Fruit fly (Drosophila melanogaster) whole organism, wandering third instar larva: ENCODE measurements around the gene CG17169.

Source experiments
- CrebA ChIP-seq: fragments of 200-800 bp; sonication (Bioruptor generic); optimal IDR thresholded peaks from 2 replicates; lab custom pipeline; 2016; ENCODE audit warnings: missing biosample characterization, mild to moderate bottlenecking, missing genetic modification characterization, borderline replicate concordance
- Dfd ChIP-seq: fragments of >200 bp; optimal IDR thresholded peaks from 2 replicates; lab custom pipeline; 2017; ENCODE audit warnings: missing biosample characterization, missing genetic modification characterization
- GATAd ChIP-seq: sonication (Bioruptor generic); optimal IDR thresholded peaks from 2 replicates; lab custom pipeline; 2016; ENCODE audit warnings: missing biosample characterization, missing genetic modification characterization
- HLH106 ChIP-seq: fragments of 200-800 bp; optimal IDR thresholded peaks from 3 replicates; lab custom pipeline; 2019; ENCODE audit warnings: missing biosample characterization, mild to moderate bottlenecking, missing genetic modification characterization, moderate library complexity
- Hnf4 ChIP-seq: fragments of 200-800 bp; sonication (Bioruptor generic); optimal IDR thresholded peaks from 2 replicates; lab custom pipeline; 2016; ENCODE audit warnings: missing biosample characterization, mild to moderate bottlenecking, missing genetic modification characterization
- Hr83 ChIP-seq: fragments of 200-300 bp; sonication (Bioruptor generic); optimal IDR thresholded peaks from 2 replicates; lab custom pipeline; 2016; ENCODE audit warnings: missing biosample characterization, mild to moderate bottlenecking, missing genetic modification characterization, moderate library complexity; ENCODE audit not compliant: poor library complexity, severe bottlenecking
- Jra ChIP-seq: sonication (Bioruptor generic); optimal IDR thresholded peaks from 2 replicates; lab custom pipeline; 2016; ENCODE audit warnings: missing biosample characterization, missing genetic modification characterization
- N ChIP-seq: fragments of >200 bp; optimal IDR thresholded peaks from 2 replicates; lab custom pipeline; 2018; ENCODE audit warnings: missing biosample characterization, missing external identifiers, missing genetic modification characterization
- Rel ChIP-seq, 2 experiments: fragments of 200-800 bp; sonication (Bioruptor generic) in 1 of 2; optimal IDR thresholded peaks; 2 replicates in 1 of 2; 3 replicates in 1 of 2; lab custom pipeline; 2016 to 2019; ENCODE audit warnings: mild to moderate bottlenecking in 2 of 2, missing biosample characterization in 2 of 2, missing genetic modification characterization in 2 of 2, moderate library complexity in 1 of 2
- Sp1 ChIP-seq: fragments of 200-800 bp; sonication (Bioruptor generic); optimal IDR thresholded peaks from 3 replicates; lab custom pipeline; 2019; ENCODE audit warnings: missing biosample characterization, mild to moderate bottlenecking, missing genetic modification characterization, moderate library complexity
- br ChIP-seq: fragments of 200-800 bp; sonication (Bioruptor generic); optimal IDR thresholded peaks from 2 replicates; lab custom pipeline; 2016; ENCODE audit warnings: missing biosample characterization, missing genetic modification characterization
- brk ChIP-seq: fragments of 200-800 bp; sonication (Bioruptor generic); optimal IDR thresholded peaks from 2 replicates; lab custom pipeline; 2016; ENCODE audit warnings: missing biosample characterization, mild to moderate bottlenecking, missing genetic modification characterization
- dl ChIP-seq, 2 experiments: fragments of 175-275, 200-275 bp in 1 of 2; fragments of 200-275 bp in 1 of 2; sonication (Bioruptor generic); optimal IDR thresholded peaks; lab custom pipeline; 2018; ENCODE audit warnings: mild to moderate bottlenecking in 2 of 2, missing biosample characterization in 2 of 2, missing genetic modification characterization in 2 of 2, moderate library complexity in 2 of 2; ENCODE audit not compliant: partially characterized antibody in 2 of 2, insufficient read depth in 1 of 2
- dmrt93B ChIP-seq: fragments of 200-800 bp; sonication (Bioruptor generic); optimal IDR thresholded peaks from 2 replicates; lab custom pipeline; 2018; ENCODE audit warnings: missing biosample characterization, mild to moderate bottlenecking, missing genetic modification characterization
- dsf ChIP-seq: sonication (Bioruptor generic); optimal IDR thresholded peaks from 2 replicates; lab custom pipeline; 2016; ENCODE audit warnings: missing biosample characterization, missing genetic modification characterization, borderline replicate concordance
- foxo ChIP-seq, 2 experiments: fragments of 200-800 bp; sonication (Bioruptor generic); optimal IDR thresholded peaks; 2 replicates in 1 of 2; 3 replicates in 1 of 2; lab custom pipeline; 2016 to 2017; ENCODE audit warnings: missing biosample characterization in 2 of 2, missing genetic modification characterization in 2 of 2
- fru ChIP-seq: fragments of 200-800 bp; sonication (Bioruptor generic); optimal IDR thresholded peaks from 3 replicates; lab custom pipeline; 2016; ENCODE audit warnings: missing biosample characterization, mild to moderate bottlenecking, missing genetic modification characterization
- h ChIP-seq: fragments of 200-800 bp; sonication (Bioruptor generic); optimal IDR thresholded peaks from 3 replicates; lab custom pipeline; 2016; ENCODE audit warnings: missing biosample characterization, mild to moderate bottlenecking, missing genetic modification characterization
- rgr ChIP-seq: fragments of 200-800 bp; sonication (Bioruptor generic); optimal IDR thresholded peaks from 3 replicates; lab custom pipeline; 2016; ENCODE audit warnings: missing biosample characterization, mild to moderate bottlenecking, missing genetic modification characterization
- tai ChIP-seq: sonication (Bioruptor generic); optimal IDR thresholded peaks from 2 replicates; lab custom pipeline; 2016; ENCODE audit warnings: missing biosample characterization, missing genetic modification characterization
- usp ChIP-seq: fragments of >200 bp; optimal IDR thresholded peaks from 2 replicates; lab custom pipeline; 2017; ENCODE audit warnings: missing biosample characterization, missing genetic modification characterization
- woc ChIP-seq: sonication (Bioruptor generic); optimal IDR thresholded peaks from 2 replicates; lab custom pipeline; 2016; ENCODE audit warnings: missing biosample characterization, mild to moderate bottlenecking, missing genetic modification characterization

CG17169 gene

DNA sequence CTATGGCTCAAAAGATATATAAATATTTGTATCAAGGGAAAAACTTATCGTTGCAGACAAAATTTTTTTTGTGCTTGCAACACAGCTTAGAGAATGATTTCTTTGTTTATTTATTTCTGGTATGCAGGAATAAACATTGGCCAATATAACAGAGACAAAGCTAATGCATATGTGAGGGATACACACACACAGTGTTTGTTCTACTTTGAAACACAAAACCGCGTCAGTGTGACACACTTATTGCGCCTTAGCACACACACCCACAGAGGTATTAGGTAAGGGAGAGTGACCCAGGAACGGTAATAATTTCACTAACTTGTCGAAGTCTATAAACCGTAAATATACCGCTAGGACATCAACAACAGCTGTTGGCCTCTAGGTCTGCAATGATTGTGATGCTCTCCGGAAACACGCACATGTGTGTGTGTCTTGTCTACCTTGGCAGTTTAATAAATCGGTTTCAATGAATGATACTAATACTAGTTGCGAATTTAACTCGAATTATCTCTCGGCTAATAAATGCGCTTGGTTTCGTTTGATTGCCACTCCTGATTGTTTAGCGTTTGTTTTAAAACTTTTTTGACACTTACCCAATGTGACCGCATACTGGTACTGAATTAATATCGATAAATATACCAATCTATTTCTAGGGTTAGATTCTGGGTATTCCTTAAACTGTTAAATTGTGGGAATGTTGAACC lies 11.8 kb downstream of the CG17169 start, which contains the start of gene CG17162:
CG17162 (minus strand) TSS at position 619 of the 701 bp plus-strand sequence.
- TF ChIP-seq Hr83 (GFP tag; lab: Kevin White, UChicago) (no peak), CrebA (GFP tag; lab: Kevin White, UChicago) (no peak)

DNA sequence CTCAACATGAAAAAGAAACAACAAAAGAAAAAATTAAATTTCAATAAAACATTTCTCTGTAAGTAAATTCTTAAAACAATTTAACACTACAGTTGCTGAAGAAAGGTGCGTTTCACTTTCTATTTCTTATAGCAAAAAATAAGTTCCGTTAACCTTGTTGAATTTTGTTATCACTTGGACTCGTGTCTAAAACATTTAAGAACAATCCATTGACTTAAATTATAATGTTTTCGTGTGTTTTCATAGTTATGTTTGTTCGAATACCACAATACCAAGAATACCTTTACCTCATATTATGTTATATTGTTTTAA lies 12.3 kb downstream of the CG17169 start:
- peak; percentile 38 for TF ChIP-seq Dfd
- TF ChIP-seq dsf (GFP tag; lab: Kevin White, UChicago) = no peak

dm6 chrX:23097250-23097649 lies 12.8 kb downstream of the CG17169 start:
- no peak for TF ChIP-seq br (GFP tag; lab: Kevin White, UChicago)
- no peak for TF ChIP-seq dl (GFP tag; optimal IDR thresholded peaks at IDR 0.05; lab: Kevin White, UChicago; ENCODE audit: insufficient read depth in 1 of 2, partially characterized antibody in 2 of 2)
- no peak for TF ChIP-seq Jra
- TF ChIP-seq h (GFP tag; lab: Kevin White, UChicago) = no peak
- TF ChIP-seq N (GFP tag; lab: Kevin White, UChicago) = peak; percentile 43

- TF ChIP-seq Sp1 (GFP tag; lab: Kevin White, UChicago) = no peak
- peak; percentile 21 for TF ChIP-seq HLH106 (tag; lab: Kevin White, UChicago)
- peak; percentile 14 for TF ChIP-seq h (GFP tag; lab: Kevin White, UChicago)
- TF ChIP-seq Hnf4 (GFP tag; lab: Kevin White, UChicago) = peak; percentile 35
- TF ChIP-seq brk = peak; percentile 1
- TF ChIP-seq Dfd = no peak
- TF ChIP-seq dmrt93B (GFP tag; lab: Kevin White, UChicago) = no peak
- no peak for TF ChIP-seq foxo (GFP tag; optimal IDR thresholded peaks at IDR 0.05; lab: Kevin White, UChicago)
- TF ChIP-seq rgr (GFP tag; lab: Kevin White, UChicago) = peak; percentile 17
- TF ChIP-seq GATAd = no peak
- no peak for TF ChIP-seq usp (GFP tag; lab: Kevin White, UChicago)
- TF ChIP-seq br (GFP tag; lab: Kevin White, UChicago) = no peak
- peak; percentile 11 for TF ChIP-seq tai
- peak; percentile 42 for TF ChIP-seq woc (GFP tag; lab: Kevin White, UChicago)
- TF ChIP-seq fru (GFP tag; lab: Kevin White, UChicago) = no peak
- TF ChIP-seq Rel (GFP tag; optimal IDR thresholded peaks at IDR 0.05; lab: Kevin White, UChicago) = no peak
- TF ChIP-seq Rel (tag; optimal IDR thresholded peaks at IDR 0.05; lab: Kevin White, UChicago) = no peak
Observed at dm6 chrX:23105692-23106091, 21.2 kb downstream of the CG17169 start, which contains the start of gene ATbp. Gene ATbp, plus strand, starts transcription at chrX:23106003.
